Worm (Caenorhabditis elegans) whole organism, L2 larva: ENCODE measurements around the gene Y62E10A.3.

Experiments used
- F13H6.1 ChIP-seq: sonication (generic microtip); optimal IDR thresholded peaks from 2 replicates; lab custom pipeline; 2016; ENCODE audit warnings: missing genetic modification characterization, missing compliant biosample characterization
- R02D3.7 ChIP-seq: fragments of 150-350 bp; optimal IDR thresholded peaks from 2 replicates; lab custom pipeline; 2014; ENCODE audit warnings: missing biosample characterization, missing genetic modification characterization
- Y55F3AM.14 ChIP-seq: fragments of 200-800 bp; sonication (Bioruptor generic); optimal IDR thresholded peaks from 2 replicates; lab custom pipeline; 2018; ENCODE audit warnings: mild to moderate bottlenecking, missing genetic modification characterization, missing compliant biosample characterization
- ZK546.5 ChIP-seq: sonication (generic microtip); optimal IDR thresholded peaks from 2 replicates; lab custom pipeline; 2017; ENCODE audit warnings: missing biosample characterization, missing genetic modification characterization
- alr-1 ChIP-seq: fragments of 150-350 bp; optimal IDR thresholded peaks from 2 replicates; lab custom pipeline; 2014; ENCODE audit warnings: missing biosample characterization, missing genetic modification characterization
- aly-2 ChIP-seq: fragments of 150-350 bp; optimal IDR thresholded peaks from 2 replicates; lab custom pipeline; 2014; ENCODE audit warnings: missing biosample characterization, missing genetic modification characterization
- ama-1 ChIP-seq: fragments of 150-350 bp; optimal IDR thresholded peaks from 2 replicates; lab custom pipeline; 2018; ENCODE audit warnings: inconsistent platforms
- blmp-1 ChIP-seq: sonication (generic microtip); optimal IDR thresholded peaks from 2 replicates; lab custom pipeline; 2017; ENCODE audit warnings: missing genetic modification characterization, mild to moderate bottlenecking, missing compliant biosample characterization, antibody characterized with exemption, moderate library complexity; ENCODE audit not compliant: insufficient read depth
- crh-2 ChIP-seq: sonication (generic microtip); optimal IDR thresholded peaks from 2 replicates; lab custom pipeline; 2017; ENCODE audit warnings: missing biosample characterization, missing genetic modification characterization
- dmd-4 ChIP-seq: sonication (generic microtip); optimal IDR thresholded peaks from 2 replicates; lab custom pipeline; 2017; ENCODE audit warnings: missing biosample characterization, missing genetic modification characterization
- egl-27 ChIP-seq: sonication (generic microtip); optimal IDR thresholded peaks from 3 replicates; lab custom pipeline; 2017; ENCODE audit warnings: missing biosample characterization, missing genetic modification reagents, missing genetic modification characterization
- elt-3 ChIP-seq: sonication (generic microtip); optimal IDR thresholded peaks from 2 replicates; lab custom pipeline; 2017; ENCODE audit warnings: missing biosample characterization, missing genetic modification characterization
- fos-1 ChIP-seq: fragments of 150-350 bp; optimal IDR thresholded peaks from 2 replicates; lab custom pipeline; 2014; ENCODE audit warnings: missing biosample characterization, missing genetic modification characterization
- gmeb-1 ChIP-seq: fragments of 150-350 bp; optimal IDR thresholded peaks from 2 replicates; lab custom pipeline; 2014; ENCODE audit warnings: missing biosample characterization, missing genetic modification characterization
- lin-13 ChIP-seq: fragments of 150-350 bp; optimal IDR thresholded peaks from 2 replicates; lab custom pipeline; 2014; ENCODE audit warnings: missing biosample characterization, missing genetic modification reagents, missing genetic modification characterization
- lsy-2 ChIP-seq, 2 experiments: fragments of 150-350 bp in 1 of 2; sonication (generic microtip) in 1 of 2; optimal IDR thresholded peaks; 2 replicates each; lab custom pipeline; 2014 to 2017; ENCODE audit warnings: missing biosample characterization in 2 of 2, missing genetic modification characterization in 2 of 2
- mbf-1 ChIP-seq: sonication (generic microtip); optimal IDR thresholded peaks from 2 replicates; lab custom pipeline; 2017; ENCODE audit warnings: missing biosample characterization, missing genetic modification characterization
- mdl-1 ChIP-seq, 2 experiments: fragments of 150-350 bp in 1 of 2; sonication (generic microtip) in 1 of 2; optimal IDR thresholded peaks; 2 replicates each; lab custom pipeline; 2017; ENCODE audit warnings: missing biosample characterization in 2 of 2, missing genetic modification characterization in 2 of 2
- nhr-10 ChIP-seq: sonication (generic microtip); optimal IDR thresholded peaks from 2 replicates; lab custom pipeline; 2017; ENCODE audit warnings: missing biosample characterization, missing genetic modification characterization
- nhr-11 ChIP-seq: fragments of 150-350 bp; optimal IDR thresholded peaks from 2 replicates; lab custom pipeline; 2014; ENCODE audit warnings: missing biosample characterization, missing genetic modification characterization
- nhr-12 ChIP-seq: fragments of 150-350 bp; optimal IDR thresholded peaks from 2 replicates; lab custom pipeline; 2014; ENCODE audit warnings: missing biosample characterization, missing genetic modification characterization
- nhr-129 ChIP-seq: fragments of 150-350 bp; optimal IDR thresholded peaks from 2 replicates; lab custom pipeline; 2014; ENCODE audit warnings: missing biosample characterization, missing genetic modification characterization
- nhr-21 ChIP-seq: fragments of 150-350 bp; optimal IDR thresholded peaks from 2 replicates; lab custom pipeline; 2014; ENCODE audit warnings: missing biosample characterization, missing genetic modification characterization
- nhr-23 ChIP-seq: fragments of 150-350 bp; optimal IDR thresholded peaks from 2 replicates; lab custom pipeline; 2014; ENCODE audit warnings: missing biosample characterization, missing genetic modification reagents, missing genetic modification characterization
- nhr-237 ChIP-seq: fragments of 150-350 bp; optimal IDR thresholded peaks from 2 replicates; lab custom pipeline; 2014; ENCODE audit warnings: missing biosample characterization, missing genetic modification characterization
- nhr-25 ChIP-seq: fragments of 150-350 bp; sonication (generic microtip); optimal IDR thresholded peaks from 3 replicates; lab custom pipeline; 2014; ENCODE audit warnings: missing biosample characterization, missing genetic modification characterization
- nhr-6 ChIP-seq: fragments of 150-350 bp; optimal IDR thresholded peaks from 2 replicates; lab custom pipeline; 2014; ENCODE audit warnings: missing biosample characterization, missing genetic modification characterization
- nhr-77 ChIP-seq: fragments of 150-350 bp; optimal IDR thresholded peaks from 2 replicates; lab custom pipeline; 2014; ENCODE audit warnings: missing biosample characterization, missing genetic modification characterization
- sem-4 ChIP-seq: fragments of 150-350 bp; optimal IDR thresholded peaks from 2 replicates; lab custom pipeline; 2014; ENCODE audit warnings: missing biosample characterization, missing genetic modification reagents, missing genetic modification characterization
- sma-3 ChIP-seq: sonication (generic microtip); optimal IDR thresholded peaks from 2 replicates; lab custom pipeline; 2016; ENCODE audit warnings: missing genetic modification reagents, missing genetic modification characterization, missing compliant biosample characterization
- sma-9 ChIP-seq, 2 experiments: fragments of 150-350 bp in 1 of 2; sonication (generic microtip) in 1 of 2; optimal IDR thresholded peaks; 2 replicates each; lab custom pipeline; 2014 to 2016; ENCODE audit warnings: missing genetic modification characterization in 2 of 2, mild to moderate bottlenecking in 1 of 2, missing biosample characterization in 1 of 2, missing compliant biosample characterization in 1 of 2, missing genetic modification reagents in 1 of 2, moderate library complexity in 1 of 2
- snpc-4 ChIP-seq: fragments of 150-350 bp; optimal IDR thresholded peaks from 2 replicates; lab custom pipeline; 2014; ENCODE audit warnings: missing biosample characterization, missing genetic modification characterization
- unc-55 ChIP-seq: fragments of 150-350 bp; sonication (generic microtip); optimal IDR thresholded peaks from 3 replicates; lab custom pipeline; 2014; ENCODE audit warnings: missing biosample characterization, missing genetic modification reagents, missing genetic modification characterization
- zag-1 ChIP-seq: fragments of 150-350 bp; optimal IDR thresholded peaks from 2 replicates; lab custom pipeline; 2014; ENCODE audit warnings: missing biosample characterization, missing genetic modification characterization
- ztf-11 ChIP-seq: sonication (generic microtip); optimal IDR thresholded peaks from 2 replicates; lab custom pipeline; 2017; ENCODE audit warnings: missing biosample characterization, missing genetic modification characterization

Y62E10A.3 gene

DNA sequence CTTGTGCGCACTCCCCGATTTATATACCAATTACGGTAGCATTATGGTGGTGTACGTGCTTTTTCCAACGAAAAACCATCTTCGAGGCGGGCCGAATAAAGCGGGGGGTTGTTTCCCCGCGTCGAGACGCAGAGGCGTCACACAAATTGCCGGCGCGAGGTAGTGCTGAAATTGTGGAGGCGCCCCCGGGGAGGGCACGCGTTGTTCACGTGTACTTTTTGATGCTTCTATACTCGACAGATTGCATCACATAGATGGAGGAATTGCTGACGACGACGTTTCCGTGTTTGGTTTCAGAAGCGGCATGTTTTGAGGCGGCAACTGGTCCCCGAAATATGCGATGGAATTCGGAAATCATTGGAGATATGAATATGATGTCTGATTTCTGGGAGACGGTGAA lies 35.2 kb upstream of the Y62E10A.3 start (continued):
- TF ChIP-seq dmd-4 (tag; lab: Kevin White, UChicago) (no peak), nhr-77 (tag; lab: Kevin White, UChicago) (no peak), crh-2 (tag; lab: Kevin White, UChicago) (peak; percentile 89), aly-2 (tag; lab: Kevin White, UChicago) (no peak), nhr-237 (no peak), nhr-12 (no peak), nhr-11 (tag; lab: Kevin White, UChicago) (no peak), snpc-4 (peak; percentile 31), zag-1 (tag; lab: Kevin White, UChicago) (peak; percentile 69), gmeb-1 (tag; lab: Kevin White, UChicago) (peak; percentile 69), ztf-11 (tag; lab: Kevin White, UChicago) (no peak), unc-55 (GFP tag; lab: Kevin White, UChicago) (peak; percentile 86), alr-1 (no peak), nhr-10 (tag; lab: Kevin White, UChicago) (no peak), ama-1 (lab: Kevin White, UChicago) (no peak), nhr-6 (tag; lab: Kevin White, UChicago) (peak; percentile 31), egl-27 (peak; percentile 94)
- TF ChIP-seq, all 48 proteins: peak for 23

DNA sequence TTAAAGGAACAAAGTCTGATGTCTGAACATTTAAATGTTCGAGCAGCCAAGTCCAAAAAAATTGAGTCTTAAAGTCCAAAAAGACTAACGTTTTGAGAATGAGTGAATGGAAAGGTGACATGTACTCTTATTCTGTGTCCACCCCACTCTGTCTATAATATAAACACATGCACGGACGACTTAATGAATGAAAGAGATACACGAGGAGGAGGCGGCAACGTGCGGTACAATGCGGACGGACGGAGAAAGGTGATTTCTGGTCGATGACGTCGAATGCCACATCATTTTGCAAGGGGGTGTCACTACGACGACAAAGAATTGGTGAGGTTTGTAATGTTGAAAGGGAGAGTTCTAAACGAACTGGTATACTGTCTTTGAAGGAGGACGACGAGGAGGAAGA lies 34.6 kb upstream of the Y62E10A.3 start:
- TF ChIP-seq snpc-4, result no peak
- TF ChIP-seq fos-1 (tag; lab: Kevin White, UChicago), result peak; percentile 8
- TF ChIP-seq blmp-1 (tag; lab: Kevin White, UChicago), result peak; percentile 59
- TF ChIP-seq, all 48 proteins: peak for 2

DNA sequence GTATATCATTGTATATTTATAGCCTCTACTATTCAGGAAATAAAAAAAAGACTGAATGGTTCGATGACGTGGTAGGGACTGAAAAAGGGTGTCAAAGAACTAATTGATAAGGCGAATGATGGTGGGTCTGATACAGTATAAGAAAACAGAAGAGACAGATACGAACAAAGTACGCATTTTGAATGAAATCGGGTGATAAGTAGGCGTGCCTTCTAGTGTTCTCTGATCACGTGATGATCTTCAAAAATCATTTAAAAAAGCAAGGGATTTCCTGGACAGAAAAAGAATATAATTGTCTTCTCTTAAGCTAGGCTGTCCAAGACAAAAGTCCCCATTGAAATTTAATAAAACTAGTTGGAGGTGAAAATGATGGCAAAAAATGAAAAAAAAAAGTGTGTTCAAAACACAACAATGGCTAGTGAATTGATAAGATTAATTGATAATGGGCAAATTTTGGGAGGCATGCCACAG lies 33.2 kb upstream of the Y62E10A.3 start:
- TF ChIP-seq gmeb-1 (tag; lab: Kevin White, UChicago), result peak; percentile 34
- peak; percentile 8 for TF ChIP-seq nhr-25 (tag; lab: Kevin White, UChicago)
- TF ChIP-seq Y55F3AM.14, result peak; percentile 25
- no peak for TF ChIP-seq ZK546.5 (tag; lab: Kevin White, UChicago)
- TF ChIP-seq mdl-1 (tag; optimal IDR thresholded peaks at IDR 0.05; lab: Kevin White, UChicago), result peak in 1 of 2 experiments; percentile 31
- peak in 1 of 2 experiments; percentile 42 for TF ChIP-seq lsy-2 (tag; optimal IDR thresholded peaks at IDR 0.05; lab: Kevin White, UChicago)
- no peak for TF ChIP-seq elt-3 (tag; lab: Kevin White, UChicago)
- TF ChIP-seq crh-2 (tag; lab: Kevin White, UChicago), result peak; percentile 83
- TF ChIP-seq R02D3.7 (tag; lab: Kevin White, UChicago), result no peak
- TF ChIP-seq nhr-23 (tag; lab: Kevin White, UChicago), result no peak
- TF ChIP-seq egl-27, result no peak
- TF ChIP-seq F13H6.1 (tag; lab: Kevin White, UChicago), result peak; percentile 9
- TF ChIP-seq sma-9 (GFP tag; optimal IDR thresholded peaks at IDR 0.05; lab: Kevin White, UChicago), result peak; percentile 74
- TF ChIP-seq sma-9 (tag; optimal IDR thresholded peaks at IDR 0.05; lab: Kevin White, UChicago), result no peak
- TF ChIP-seq nhr-129 (tag; lab: Kevin White, UChicago), result peak; percentile 68
- TF ChIP-seq fos-1 (tag; lab: Kevin White, UChicago), result peak; percentile 63
- TF ChIP-seq nhr-21, result peak; percentile 62
- TF ChIP-seq sma-3 (GFP tag; lab: Kevin White, UChicago), result peak; percentile 74
- TF ChIP-seq alr-1, result no peak

DNA sequence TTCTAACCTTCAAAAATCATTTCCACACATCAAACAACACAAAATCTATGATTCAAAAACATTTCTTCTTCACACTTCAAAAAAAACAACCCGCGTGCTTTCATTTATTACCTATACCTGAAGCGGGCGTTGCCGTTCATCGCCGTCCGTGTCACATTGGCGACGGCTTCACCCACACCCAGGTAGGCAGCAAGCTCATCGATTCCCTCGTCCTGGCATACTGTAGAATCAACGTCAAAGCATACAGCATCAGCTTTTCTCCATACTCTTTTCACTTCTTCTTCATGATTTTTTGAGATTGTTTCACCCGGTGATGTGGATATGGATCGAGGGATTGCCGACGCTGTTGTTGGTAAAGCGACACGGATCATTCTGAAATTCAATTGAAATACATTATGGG lies 32.2 kb upstream of the Y62E10A.3 start:
- TF ChIP-seq nhr-10 (tag; lab: Kevin White, UChicago) (no peak), ZK546.5 (tag; lab: Kevin White, UChicago) (no peak), snpc-4 (no peak), gmeb-1 (tag; lab: Kevin White, UChicago) (no peak), nhr-237 (no peak), fos-1 (tag; lab: Kevin White, UChicago) (no peak), mbf-1 (no peak), zag-1 (tag; lab: Kevin White, UChicago) (no peak), ztf-11 (tag; lab: Kevin White, UChicago) (no peak), nhr-23 (tag; lab: Kevin White, UChicago) (no peak), lin-13 (GFP tag; lab: Kevin White, UChicago) (no peak), lsy-2 (tag; optimal IDR thresholded peaks at IDR 0.05; lab: Kevin White, UChicago) (no peak), crh-2 (tag; lab: Kevin White, UChicago) (no peak), dmd-4 (tag; lab: Kevin White, UChicago) (no peak), sem-4 (tag; lab: Kevin White, UChicago) (no peak)
